Worm (Caenorhabditis elegans) whole organism, midembryonic: ENCODE results near the gene acr-23.
"Not testable (repeated sequence)": the region's sequence is repeated elsewhere in the genome, so short reads cannot be mapped to it uniquely, and the experiment has no call there.

ENCODE experiments used
- T22C8.4 ChIP-seq: fragments of 200-800 bp; sonication (Bioruptor generic); IDR thresholded peaks from 2 replicates; pipeline ENCODE4 v1.3.6; 2022; ENCODE audit warnings: missing genetic modification characterization, missing compliant biosample characterization
- cog-1 ChIP-seq: sonication (generic microtip); optimal IDR thresholded peaks from 2 replicates; lab custom pipeline; 2016; ENCODE audit warnings: missing genetic modification characterization, missing compliant biosample characterization
- flt-1 ChIP-seq: fragments of 200-800 bp; sonication (Bioruptor generic); IDR thresholded peaks from 2 replicates; pipeline ENCODE4 v1.3.6; 2022; ENCODE audit warnings: missing genetic modification characterization, missing compliant biosample characterization
- klf-2 ChIP-seq: fragments of 200-800 bp; sonication (Bioruptor generic); conservative IDR thresholded peaks from 2 replicates; pipeline ENCODE4 v1.3.6; 2022; ENCODE audit warnings: missing genetic modification reagents, missing genetic modification characterization, missing compliant biosample characterization
- med-1 ChIP-seq: sonication (generic microtip); optimal IDR thresholded peaks from 2 replicates; lab custom pipeline; 2017; ENCODE audit warnings: missing genetic modification characterization, mild to moderate bottlenecking, missing compliant biosample characterization, antibody characterized with exemption, missing genetic modification reagents; ENCODE audit not compliant: insufficient read depth
- ref-1 ChIP-seq: fragments of 200-800 bp; sonication (Bioruptor generic); conservative IDR thresholded peaks from 2 replicates; pipeline ENCODE4 v1.3.6; 2022; ENCODE audit warnings: missing genetic modification reagents, missing genetic modification characterization, missing compliant biosample characterization
- tab-1 ChIP-seq: fragments of 200-800 bp; sonication (Bioruptor generic); IDR thresholded peaks from 2 replicates; pipeline ENCODE4 v1.3.6; 2022; ENCODE audit warnings: missing genetic modification characterization, missing compliant biosample characterization
- ztf-23 ChIP-seq: fragments of 200-800 bp; sonication (Bioruptor generic); IDR thresholded peaks from 2 replicates; pipeline ENCODE4 v1.3.6; 2022; ENCODE audit warnings: missing genetic modification reagents, missing genetic modification characterization, missing compliant biosample characterization
- ztf-29 ChIP-seq: fragments of 200-800 bp; sonication (Bioruptor generic); IDR thresholded peaks from 2 replicates; pipeline ENCODE4 v1.3.6; 2022; ENCODE audit warnings: missing genetic modification reagents, missing genetic modification characterization, missing compliant biosample characterization

acr-23 gene

ce11 chrV:3631591-3631990 is 27.8 kb downstream of the acr-23 start, which contains the start of gene F59B1.6:
F59B1.6 (minus strand) TSS chrV:3631691.
- TF ChIP-seq flt-1 (no peak), med-1 (no peak), ref-1 (GFP tag; lab: Robert Waterston, UW) (no peak), ztf-23 (GFP tag; lab: Robert Waterston, UW) (no peak)

DNA sequence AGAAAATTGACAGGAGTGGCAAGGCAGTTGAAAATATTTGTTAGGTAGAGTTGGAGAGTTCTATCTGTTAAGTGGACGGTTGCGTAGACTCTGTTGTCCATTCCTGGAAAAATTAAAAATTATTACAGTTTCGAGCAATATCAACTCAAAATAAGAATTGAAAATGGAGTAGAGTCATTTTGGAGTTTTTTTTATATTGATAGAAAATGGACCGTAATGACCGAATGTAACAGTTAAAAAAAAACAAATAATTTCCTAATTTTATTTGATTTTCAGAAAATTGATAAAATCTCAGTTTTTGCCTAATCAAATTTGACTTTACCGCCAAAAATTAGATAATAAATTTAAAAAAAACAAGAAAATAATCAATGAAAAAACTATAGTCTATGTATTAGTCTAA is 32.4 kb downstream of the acr-23 start, which contains the start of gene F59B1.4:
Gene F59B1.4, minus strand, starts transcription at position 101 of the 400 bp plus-strand sequence.
- TF ChIP-seq ztf-23 (GFP tag; lab: Robert Waterston, UW) (no peak), med-1 (no peak), ref-1 (GFP tag; lab: Robert Waterston, UW) (no peak), ztf-29 (no peak), cog-1 (no peak), flt-1 (no peak), klf-2 (GFP tag; lab: Robert Waterston, UW) (no peak), T22C8.4 (GFP tag; lab: Robert Waterston, UW) (no peak), tab-1 (GFP tag; lab: Robert Waterston, UW) (no peak)

DNA sequence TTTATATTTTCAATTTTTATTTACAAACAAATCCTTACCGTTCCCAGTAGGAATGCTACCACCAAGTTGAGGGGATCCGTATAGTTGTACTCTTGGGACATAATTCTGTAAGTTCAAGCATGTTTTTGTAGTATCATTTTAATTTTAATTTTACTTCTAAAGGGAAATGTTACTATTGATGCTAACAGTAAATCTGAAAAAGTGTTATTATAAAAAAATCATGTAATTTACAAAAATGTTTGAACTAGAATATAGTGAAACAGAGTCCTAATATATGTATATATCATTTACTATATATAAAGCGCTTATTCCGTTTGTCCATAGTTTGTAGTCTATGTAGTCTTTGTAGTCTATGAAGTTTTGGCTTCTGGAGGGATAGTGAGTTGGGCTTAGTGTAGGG is 38.8 kb downstream of the acr-23 start, which contains the start of gene srx-93:
Gene srx-93, minus strand, starts transcription at position 101 of the 400 bp plus-strand sequence.
- not testable (repeated sequence) for TF ChIP-seq ztf-23 (GFP tag; lab: Robert Waterston, UW); tab-1 (GFP tag; lab: Robert Waterston, UW); ztf-29

- TF ChIP-seq flt-1 = no peak
- TF ChIP-seq cog-1 = no peak
- no peak for TF ChIP-seq klf-2 (GFP tag; lab: Robert Waterston, UW)
- no peak for TF ChIP-seq ztf-29
- TF ChIP-seq ztf-23 (GFP tag; lab: Robert Waterston, UW) = no peak
- no peak for TF ChIP-seq ref-1 (GFP tag; lab: Robert Waterston, UW)
- TF ChIP-seq T22C8.4 (GFP tag; lab: Robert Waterston, UW) = no peak
- TF ChIP-seq tab-1 (GFP tag; lab: Robert Waterston, UW) = no peak
- no peak for TF ChIP-seq med-1
Measured at ce11 chrV:3616844-3617243, 42.5 kb downstream of the acr-23 start.

ce11 chrV:3614397-3614796 is 45.0 kb downstream of the acr-23 start, which contains the start of gene T22F3.11:
T22F3.11 (minus strand) TSS chrV:3614553.
- TF ChIP-seq tab-1 (GFP tag; lab: Robert Waterston, UW) (no peak), ref-1 (GFP tag; lab: Robert Waterston, UW) (no peak), cog-1 (no peak), ztf-23 (GFP tag; lab: Robert Waterston, UW) (no peak), med-1 (no peak), flt-1 (no peak), ztf-29 (no peak), klf-2 (GFP tag; lab: Robert Waterston, UW) (no peak), T22C8.4 (GFP tag; lab: Robert Waterston, UW) (no peak)

DNA sequence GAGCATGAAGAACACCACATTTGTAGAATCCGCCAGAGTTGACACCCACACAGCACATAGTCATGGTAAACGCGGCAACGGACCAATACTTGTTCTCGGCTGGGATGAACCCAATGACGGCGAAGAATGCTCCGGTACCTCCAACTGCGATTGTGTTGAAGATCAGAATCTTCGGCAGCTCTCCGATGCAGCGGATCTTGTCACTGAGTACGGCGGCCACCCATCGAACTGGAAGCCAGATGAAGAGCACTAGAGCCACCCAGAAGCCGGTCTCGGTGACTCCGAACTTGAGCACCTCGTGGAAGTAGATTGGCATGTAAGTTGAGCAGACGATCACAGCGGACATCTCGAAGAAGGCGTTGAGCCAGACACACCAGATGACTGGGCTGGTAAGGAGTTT is 46.3 kb downstream of the acr-23 start:
- TF ChIP-seq ref-1 (GFP tag; lab: Robert Waterston, UW) (no peak), tab-1 (GFP tag; lab: Robert Waterston, UW) (no peak), ztf-29 (no peak), klf-2 (GFP tag; lab: Robert Waterston, UW) (no peak)

DNA sequence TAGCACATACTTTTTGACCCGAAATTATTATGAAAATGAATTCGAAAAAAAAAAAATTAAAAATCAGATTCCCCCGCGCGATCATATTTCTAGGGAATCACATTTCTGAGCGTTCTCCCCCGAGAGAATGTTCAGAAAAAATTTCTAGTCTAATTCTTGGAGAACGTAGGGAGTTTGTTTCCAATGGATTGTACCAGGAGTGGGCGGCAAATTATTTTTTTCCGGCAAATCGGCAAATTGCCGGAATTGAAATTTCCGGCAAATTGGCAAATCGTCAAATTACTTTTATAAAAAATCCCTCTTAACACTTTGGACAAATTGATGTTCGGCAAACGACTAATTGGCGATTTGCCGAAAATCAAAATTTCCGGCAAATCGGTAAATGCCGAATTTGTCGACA is 47.7 kb downstream of the acr-23 start, which contains the start of gene T22F3.10:
Gene T22F3.10, minus strand, starts transcription at position 101 of the 400 bp plus-strand sequence.
- no peak for TF ChIP-seq ztf-23 (GFP tag; lab: Robert Waterston, UW)
- TF ChIP-seq ztf-29 = no peak
- TF ChIP-seq med-1 = no peak
- TF ChIP-seq cog-1 = no peak

- TF ChIP-seq flt-1 = no peak
- TF ChIP-seq ztf-23 (GFP tag; lab: Robert Waterston, UW) = no peak
Measured at ce11 chrV:3610709-3611108, 48.7 kb downstream of the acr-23 start.

ce11 chrV:3606391-3606790 is 53.0 kb downstream of the acr-23 start:
- no peak for TF ChIP-seq tab-1 (GFP tag; lab: Robert Waterston, UW)
- no peak for TF ChIP-seq ztf-29

DNA sequence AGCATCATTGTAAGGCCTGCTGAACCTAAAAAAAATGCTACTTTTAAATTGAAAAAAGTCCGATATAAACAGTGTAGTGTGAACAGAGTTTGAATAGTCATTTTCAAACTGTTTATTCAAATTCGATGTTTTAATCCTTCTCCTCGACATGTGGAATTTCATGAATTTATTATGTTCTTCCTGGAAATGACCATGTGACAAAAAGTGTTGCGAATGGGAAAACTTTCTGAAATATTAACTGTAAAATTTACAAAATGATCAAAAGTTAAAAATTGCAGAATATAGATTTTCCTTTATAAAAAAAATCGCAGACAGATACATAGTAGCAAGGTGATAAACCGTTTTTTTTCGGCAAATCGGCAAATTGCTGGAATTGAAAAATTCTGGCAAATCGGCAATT is 54.0 kb downstream of the acr-23 start, which contains the start of gene T22F3.8:
Gene T22F3.8, minus strand, starts transcription at position 101 of the 400 bp plus-strand sequence.
- TF ChIP-seq ref-1 (GFP tag; lab: Robert Waterston, UW) = no peak
- no peak for TF ChIP-seq tab-1 (GFP tag; lab: Robert Waterston, UW)
- no peak for TF ChIP-seq flt-1
- TF ChIP-seq T22C8.4 (GFP tag; lab: Robert Waterston, UW) = no peak
- TF ChIP-seq ztf-29 = no peak
- no peak for TF ChIP-seq ztf-23 (GFP tag; lab: Robert Waterston, UW)
- TF ChIP-seq klf-2 (GFP tag; lab: Robert Waterston, UW) = no peak
- no peak for TF ChIP-seq cog-1
- no peak for TF ChIP-seq med-1
